Fruit fly (Drosophila melanogaster): ENCODE results near the gene CG11403.

Gene CG11403

dm6 chrX:1234817-1235617, 4.7 kb downstream of the CG11403 start (continued):
- TF ChIP-seq bigmax (GFP tag; optimal IDR thresholded peaks at IDR 0.05) (no peak), wek (GFP tag; optimal IDR thresholded peaks at IDR 0.05) (peak; percentile 52), fd64A (GFP tag; optimal IDR thresholded peaks at IDR 0.05) (peak; percentile 68), Antp (GFP tag; optimal IDR thresholded peaks at IDR 0.05) (peak; percentile 62), HLH4C (GFP tag; IDR thresholded peaks at IDR 0.05; ENCODE audit: partially characterized antibody) (no peak), sens-2 (GFP tag; IDR thresholded peaks at IDR 0.05) (peak; percentile 67), pita (GFP tag; optimal IDR thresholded peaks at IDR 0.05) (no peak), toy (GFP tag; IDR thresholded peaks at IDR 0.05) (peak; percentile 35; the same call in 1 of the 2 replicates), CG17186 (GFP tag; optimal IDR thresholded peaks at IDR 0.05) (peak; percentile 26), Med (GFP tag) (peak; percentile 97), CG9932 (GFP tag; IDR thresholded peaks at IDR 0.05) (peak; percentile 62), Stat92E (GFP tag; optimal IDR thresholded peaks at IDR 0.05) (peak in 1 of 3 experiments; percentile 22), CG14667 (GFP tag; IDR thresholded peaks at IDR 0.05) (peak; percentile 73), Fer1 (GFP tag; optimal IDR thresholded peaks at IDR 0.05) (peak; percentile 78), CG16813 (GFP tag; IDR thresholded peaks at IDR 0.05; ENCODE audit: partially characterized antibody) (no peak; the same call in 2 of the 3 replicates), HLH3B (GFP tag; IDR thresholded peaks at IDR 0.05) (peak; percentile 82), Hmr (GFP tag; optimal IDR thresholded peaks at IDR 0.05) (peak; percentile 76), chm (GFP tag; IDR thresholded peaks at IDR 0.05) (peak; percentile 89), sob (GFP tag; IDR thresholded peaks at IDR 0.05) (peak; percentile 81), Hey (tag; optimal IDR thresholded peaks at IDR 0.05) (no peak), pfk (GFP tag; optimal IDR thresholded peaks at IDR 0.05) (peak; percentile 94), unpg (GFP tag; optimal IDR thresholded peaks at IDR 0.05) (peak; percentile 82), Dref (GFP tag; IDR thresholded peaks at IDR 0.05) (no peak), onecut (GFP tag; IDR thresholded peaks at IDR 0.05) (peak; percentile 79), CG6854 (GFP tag; optimal IDR thresholded peaks at IDR 0.05) (peak; percentile 62), MESR4 (GFP tag; optimal IDR thresholded peaks at IDR 0.05) (no peak), Side (GFP tag; optimal IDR thresholded peaks at IDR 0.05) (peak; percentile 43), CG2120 (GFP tag; optimal IDR thresholded peaks at IDR 0.05) (peak; percentile 83), CG8089 (GFP tag; optimal IDR thresholded peaks at IDR 0.05) (peak; percentile 53), CG11504 (tag; optimal IDR thresholded peaks at IDR 0.05) (peak; percentile 86), Sox102F (GFP tag; optimal IDR thresholded peaks at IDR 0.05) (peak; percentile 84), jigr1 (GFP tag; IDR thresholded peaks at IDR 0.05) (peak; percentile 64; the same call in 1 of the 3 replicates), CG10274 (GFP tag; optimal IDR thresholded peaks at IDR 0.05) (peak; percentile 98), Ets97D (GFP tag; optimal IDR thresholded peaks at IDR 0.05) (peak; percentile 8), mirr (GFP tag; optimal IDR thresholded peaks at IDR 0.05) (peak; percentile 36), slbo (GFP tag; IDR thresholded peaks at IDR 0.05) (peak; percentile 74), en (GFP tag; optimal IDR thresholded peaks at IDR 0.05) (peak; percentile 53), Dip2 (GFP tag; IDR thresholded peaks at IDR 0.05) (no peak), sr (GFP tag; IDR thresholded peaks at IDR 0.05) (peak; percentile 67; the same call in 2 of the 3 replicates), Atf3 (GFP tag; optimal IDR thresholded peaks at IDR 0.05) (peak; percentile 97), Oaz (GFP tag; IDR thresholded peaks at IDR 0.05) (peak; percentile 75), br (optimal IDR thresholded peaks at IDR 0.05) (no peak), CG18262 (tag; optimal IDR thresholded peaks at IDR 0.05) (peak; percentile 88), bcd (GFP tag; optimal IDR thresholded peaks at IDR 0.05) (peak; percentile 82), dmrt11E (tag; optimal IDR thresholded peaks at IDR 0.05) (peak; percentile 88), CG18011 (GFP tag; optimal IDR thresholded peaks at IDR 0.05) (peak; percentile 45), CG11695 (GFP tag; IDR thresholded peaks at IDR 0.05) (peak; percentile 76; the same call in 2 of the 3 replicates), Hr3 (GFP tag; optimal IDR thresholded peaks at IDR 0.05) (peak; percentile 79), vvl (GFP tag; IDR thresholded peaks at IDR 0.05) (peak; percentile 92)
